Worm (Caenorhabditis elegans) whole organism, L4 larva: ENCODE results near the gene clc-10.

Source experiments
- ZK546.5 ChIP-seq, 2 experiments: sonication (generic microtip); optimal IDR thresholded peaks; 2 replicates each; lab custom pipeline; 2017; ENCODE audit warnings: missing biosample characterization in 2 of 2, missing genetic modification characterization in 2 of 2
- ceh-20 ChIP-seq: fragments of 200-800 bp; sonication (Bioruptor generic); IDR thresholded peaks from 2 replicates; pipeline ENCODE4 v1.3.6; 2022; ENCODE audit warnings: missing genetic modification reagents, missing genetic modification characterization, missing compliant biosample characterization
- lin-39 ChIP-seq: fragments of 150-350 bp; optimal IDR thresholded peaks from 2 replicates; lab custom pipeline; 2014; ENCODE audit warnings: missing biosample characterization, missing genetic modification reagents, missing genetic modification characterization
- nhr-11 ChIP-seq: fragments of 150-350 bp; optimal IDR thresholded peaks from 2 replicates; lab custom pipeline; 2014; ENCODE audit warnings: missing biosample characterization, missing genetic modification characterization
- nhr-237 ChIP-seq: sonication (generic microtip); optimal IDR thresholded peaks from 2 replicates; lab custom pipeline; 2017; ENCODE audit warnings: missing biosample characterization, missing genetic modification characterization
- nhr-25 ChIP-seq: sonication (generic microtip); optimal IDR thresholded peaks from 2 replicates; lab custom pipeline; 2017; ENCODE audit warnings: missing genetic modification characterization, mild to moderate bottlenecking, missing compliant biosample characterization, antibody characterized with exemption, moderate library complexity, borderline replicate concordance; ENCODE audit not compliant: insufficient read depth
- nhr-28 ChIP-seq: fragments of 150-350 bp; optimal IDR thresholded peaks from 2 replicates; lab custom pipeline; 2014; ENCODE audit warnings: missing biosample characterization, missing genetic modification characterization
- nhr-42 ChIP-seq: fragments of 200-800 bp; sonication (Bioruptor generic); IDR thresholded peaks from 2 replicates; pipeline ENCODE4 v1.3.6; 2022; ENCODE audit warnings: missing genetic modification characterization, missing compliant biosample characterization
- unc-62 ChIP-seq, 3 experiments: fragments of 150-350 bp in 1 of 3; sonication (generic microtip); optimal IDR thresholded peaks in 2 of 3; peaks in 1 of 3; 1 replicate in 1 of 3; 2 replicates in 2 of 3; lab custom pipeline; 2014 to 2017; ENCODE audit warnings: missing biosample characterization in 3 of 3, missing genetic modification characterization in 3 of 3, missing genetic modification reagents in 3 of 3, missing genotype in 1 of 3

- no peak for TF ChIP-seq ceh-20 (GFP tag; lab: Robert Waterston, UW)
- no peak for TF ChIP-seq nhr-28 (tag; lab: Kevin White, UChicago)
- no peak for TF ChIP-seq nhr-25 (tag; lab: Kevin White, UChicago)
- no peak for TF ChIP-seq ZK546.5 (tag; optimal IDR thresholded peaks at IDR 0.05; lab: Kevin White, UChicago)
- TF ChIP-seq lin-39 (tag; lab: Kevin White, UChicago) = no peak
- no peak for TF ChIP-seq nhr-42
- no peak for TF ChIP-seq unc-62 (GFP tag; optimal IDR thresholded peaks at IDR 0.05 in 1 of 2; lab: Kevin White, UChicago)
- TF ChIP-seq unc-62 (tag; optimal IDR thresholded peaks at IDR 0.05; lab: Kevin White, UChicago) = no peak
- no peak for TF ChIP-seq nhr-11 (tag; lab: Kevin White, UChicago)
- TF ChIP-seq nhr-237 (tag; lab: Kevin White, UChicago) = no peak
Measured at ce11 chrIII:6039370-6039769, 17.5 kb upstream of the clc-10 start, which contains the start of gene ift-139.
